Worm (Caenorhabditis elegans) whole organism, L1 larva: ENCODE results near the gene srh-290.

Experiments used
- ama-1 ChIP-seq: fragments of 150-350 bp; optimal IDR thresholded peaks from 2 replicates; lab custom pipeline; 2014
- ceh-90 ChIP-seq: sonication (generic microtip); optimal IDR thresholded peaks from 2 replicates; lab custom pipeline; 2016; ENCODE audit warnings: missing genetic modification characterization, missing compliant biosample characterization
- ces-1 ChIP-seq: fragments of 150-350 bp; optimal IDR thresholded peaks from 2 replicates; lab custom pipeline; 2014; ENCODE audit warnings: missing biosample characterization, missing genetic modification reagents, missing genetic modification characterization
- dpl-1 ChIP-seq, 3 experiments: fragments of 150-350 bp in 2 of 3; sonication (generic microtip) in 1 of 3; optimal IDR thresholded peaks; 2 replicates each; lab custom pipeline; 2014 to 2017; ENCODE audit warnings: missing biosample characterization in 3 of 3, missing genetic modification characterization in 3 of 3, missing genetic modification reagents in 3 of 3
- fkh-8 ChIP-seq: sonication (generic microtip); optimal IDR thresholded peaks from 2 replicates; lab custom pipeline; 2016; ENCODE audit warnings: mild to moderate bottlenecking, missing genetic modification characterization, missing compliant biosample characterization
- fos-1 ChIP-seq: fragments of 150-350 bp; optimal IDR thresholded peaks from 2 replicates; lab custom pipeline; 2014; ENCODE audit warnings: missing biosample characterization, missing genetic modification characterization
- isw-1 ChIP-seq: fragments of 200-800 bp; sonication (Bioruptor generic); IDR thresholded peaks from 2 replicates; pipeline ENCODE4 v1.3.6; 2022; ENCODE audit warnings: missing genetic modification characterization, missing compliant biosample characterization
- lin-15B ChIP-seq: fragments of 150-350 bp; sonication (generic microtip); optimal IDR thresholded peaks from 3 replicates; lab custom pipeline; 2014; ENCODE audit warnings: missing biosample characterization, missing genetic modification characterization
- lin-39 ChIP-seq: fragments of 150-350 bp; optimal IDR thresholded peaks from 2 replicates; lab custom pipeline; 2014; ENCODE audit warnings: missing biosample characterization, missing genetic modification reagents, missing genetic modification characterization
- mab-9 ChIP-seq: fragments of 200-800 bp; sonication (Bioruptor generic); IDR thresholded peaks from 2 replicates; pipeline ENCODE4 v1.3.6; 2022; ENCODE audit warnings: missing genetic modification reagents, missing genetic modification characterization, missing compliant biosample characterization
- mep-1 ChIP-seq: fragments of 150-350 bp; optimal IDR thresholded peaks from 2 replicates; lab custom pipeline; 2014; ENCODE audit warnings: missing biosample characterization, missing genetic modification characterization
- nhr-77 ChIP-seq: fragments of 150-350 bp; optimal IDR thresholded peaks from 2 replicates; lab custom pipeline; 2014; ENCODE audit warnings: missing biosample characterization, missing genetic modification characterization
- nhr-84 ChIP-seq: sonication (generic microtip); optimal IDR thresholded peaks from 2 replicates; lab custom pipeline; 2017; ENCODE audit warnings: missing biosample characterization, missing genetic modification characterization
- nhr-90 ChIP-seq: sonication (generic microtip); optimal IDR thresholded peaks from 2 replicates; lab custom pipeline; 2016; ENCODE audit warnings: mild to moderate bottlenecking, missing genetic modification characterization, missing compliant biosample characterization; ENCODE audit not compliant: poor library complexity
- pqm-1 ChIP-seq: sonication (generic microtip); optimal IDR thresholded peaks from 3 replicates; lab custom pipeline; 2017; ENCODE audit warnings: missing biosample characterization, missing genetic modification characterization
- sptf-1 ChIP-seq: fragments of 150-350 bp; optimal IDR thresholded peaks from 2 replicates; lab custom pipeline; 2014; ENCODE audit warnings: missing biosample characterization, missing genetic modification characterization
- ztf-11 ChIP-seq, 2 experiments: sonication (generic microtip); optimal IDR thresholded peaks; 2 replicates each; lab custom pipeline; 2016 to 2017; ENCODE audit warnings: missing genetic modification characterization in 2 of 2, missing biosample characterization in 1 of 2, missing compliant biosample characterization in 1 of 2

srh-290 gene

DNA sequence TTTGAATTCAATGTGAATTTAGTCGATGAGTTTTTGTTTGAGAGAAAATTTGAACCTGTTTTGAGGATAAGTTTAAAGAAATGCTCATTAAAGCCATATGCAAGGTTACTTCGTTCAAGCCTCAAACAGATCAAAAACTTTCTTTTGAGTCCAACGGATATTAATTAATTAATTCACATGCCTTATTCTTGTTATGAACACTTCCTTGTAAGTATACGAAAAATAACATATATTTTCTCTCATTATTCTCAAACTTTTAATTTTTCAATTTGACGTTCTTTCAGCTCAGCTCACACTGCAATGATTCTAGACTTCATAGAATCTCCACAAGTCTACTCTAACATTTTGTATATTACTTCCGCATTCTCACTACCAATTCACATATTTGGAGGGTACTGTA is 38.0 kb downstream of the srh-290 start, which contains the start of gene srh-304:
Gene srh-304 (plus strand): TSS at position 301 of the 400 bp plus-strand sequence.
- TF ChIP-seq ceh-90 (tag; lab: Kevin White, UChicago) (no peak), nhr-84 (tag; lab: Kevin White, UChicago) (no peak), lin-39 (tag; lab: Kevin White, UChicago) (no peak), nhr-77 (tag; lab: Kevin White, UChicago) (no peak), isw-1 (GFP tag; lab: Robert Waterston, UW) (no peak), fos-1 (tag; lab: Kevin White, UChicago) (no peak), mab-9 (GFP tag; lab: Robert Waterston, UW) (no peak), ama-1 (lab: Kevin White, UChicago) (no peak)

DNA sequence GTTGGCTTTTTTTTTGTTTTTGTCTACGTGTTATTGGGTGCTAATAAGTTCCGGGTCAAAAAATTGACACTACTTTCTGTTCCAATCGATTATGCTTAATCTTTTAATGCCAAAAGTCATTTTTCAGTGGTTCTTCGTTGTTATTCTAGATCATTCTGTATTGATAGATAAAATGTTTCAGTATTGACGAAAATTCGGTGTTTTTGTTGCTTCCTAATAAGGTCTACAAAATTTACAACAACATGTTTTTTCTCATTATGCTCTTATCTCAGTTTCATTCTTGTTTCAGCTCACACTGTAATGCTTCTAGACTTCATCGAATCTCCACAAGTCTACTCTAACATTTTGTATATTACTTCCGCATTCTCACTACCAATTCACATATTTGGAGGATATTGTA is 41.1 kb downstream of the srh-290 start, which contains the start of gene srh-303:
Gene srh-303 (plus strand): TSS at position 301 of the 400 bp plus-strand sequence.
- TF ChIP-seq nhr-90 (tag; lab: Kevin White, UChicago) (no peak), pqm-1 (tag; lab: Kevin White, UChicago) (no peak), ces-1 (GFP tag; lab: Kevin White, UChicago) (no peak), dpl-1 (GFP tag; optimal IDR thresholded peaks at IDR 0.05; lab: Kevin White, UChicago) (no peak), mab-9 (GFP tag; lab: Robert Waterston, UW) (no peak), mep-1 (tag; lab: Kevin White, UChicago) (no peak), lin-39 (tag; lab: Kevin White, UChicago) (no peak), lin-15B (tag; lab: Kevin White, UChicago) (no peak), sptf-1 (tag; lab: Kevin White, UChicago) (no peak), ztf-11 (tag; optimal IDR thresholded peaks at IDR 0.05; lab: Kevin White, UChicago) (no peak), fkh-8 (tag; lab: Kevin White, UChicago) (no peak)
